Fruit fly (Drosophila melanogaster) whole organism, pupa: Measurements from ENCODE around the gene CG10809.

ENCODE experiments used
- CG12605 ChIP-seq: fragments of 200-800 bp; sonication (Bioruptor generic); IDR thresholded peaks from 2 replicates; pipeline ENCODE4 v1.3.6; 2022; ENCODE audit warnings: missing biosample characterization, missing genetic modification characterization
- CG13204 ChIP-seq: fragments of 200-800 bp; sonication (Bioruptor generic); optimal IDR thresholded peaks from 2 replicates; lab custom pipeline; 2018; ENCODE audit warnings: missing biosample characterization, mild to moderate bottlenecking, missing genetic modification characterization, moderate library complexity
- CG14655 ChIP-seq: fragments of 200-800 bp; sonication (Bioruptor generic); optimal IDR thresholded peaks from 3 replicates; lab custom pipeline; 2017; ENCODE audit warnings: mild to moderate bottlenecking, missing biosample characterization, missing genetic modification reagents, missing genetic modification characterization
- CG34367 ChIP-seq: fragments of 200-800 bp; sonication (Bioruptor generic); optimal IDR thresholded peaks from 2 replicates; lab custom pipeline; 2018; ENCODE audit warnings: missing biosample characterization, mild to moderate bottlenecking, missing genetic modification characterization
- CG4496 ChIP-seq: fragments of 200-800 bp; sonication (Bioruptor generic); IDR thresholded peaks from 3 replicates; pipeline ENCODE4 v1.3.6; 2022; ENCODE audit warnings: missing biosample characterization, missing genetic modification characterization
- CG8159 ChIP-seq: fragments of 200-800 bp; sonication (Bioruptor generic); optimal IDR thresholded peaks from 3 replicates; lab custom pipeline; 2018; ENCODE audit warnings: missing biosample characterization, mild to moderate bottlenecking, missing genetic modification characterization, moderate library complexity
- CG8301 ChIP-seq: fragments of 200-800 bp; sonication (Bioruptor generic); optimal IDR thresholded peaks from 2 replicates; lab custom pipeline; 2018; ENCODE audit warnings: missing biosample characterization, mild to moderate bottlenecking, missing genetic modification characterization
- D1 ChIP-seq: fragments of 200-800 bp; sonication (Bioruptor generic); optimal IDR thresholded peaks from 2 replicates; lab custom pipeline; 2018; ENCODE audit warnings: missing biosample characterization, mild to moderate bottlenecking, missing genetic modification characterization, moderate library complexity
- EcR ChIP-seq: fragments of 200-800 bp; sonication (Bioruptor generic); optimal IDR thresholded peaks from 3 replicates; lab custom pipeline; 2019; ENCODE audit warnings: missing biosample characterization, missing genetic modification characterization, mild to moderate bottlenecking, moderate library complexity, missing genetic modification reagents
- Ets98B ChIP-seq: fragments of 200-800 bp; sonication (Bioruptor generic); IDR thresholded peaks from 2 replicates; pipeline ENCODE4 v1.3.6; 2022; ENCODE audit warnings: missing biosample characterization, missing genetic modification characterization
- Pif1B ChIP-seq: fragments of 200-800 bp; sonication (Bioruptor generic); optimal IDR thresholded peaks from 3 replicates; lab custom pipeline; 2016; ENCODE audit warnings: missing biosample characterization, missing genetic modification characterization
- Snoo ChIP-seq: fragments of 200-800 bp; sonication (Bioruptor generic); optimal IDR thresholded peaks from 3 replicates; lab custom pipeline; 2017; ENCODE audit warnings: missing biosample characterization, mild to moderate bottlenecking, missing genetic modification characterization, inconsistent platforms
- fd96Ca ChIP-seq: fragments of 200-800 bp; sonication (Bioruptor generic); IDR thresholded peaks from 3 replicates; pipeline ENCODE4 v1.3.6; 2022; ENCODE audit warnings: missing biosample characterization, missing genetic modification characterization
- gl ChIP-seq: fragments of 200-800 bp; sonication (Bioruptor generic); optimal IDR thresholded peaks from 2 replicates; lab custom pipeline; 2018; ENCODE audit warnings: missing biosample characterization, mild to moderate bottlenecking, missing genetic modification characterization

dm6 chr3L:9864275-9865052, 4.8 kb upstream of the CG10809 start, which contains the start of the genes iPLA2-VIA and Ciz1:
- TF ChIP-seq CG14655 (GFP tag; lab: Kevin White, UChicago) (no peak), Pif1B (GFP tag; lab: Kevin White, UChicago) (no peak), CG4496 (GFP tag; lab: Robert Waterston, UW) (no peak), CG12605 (GFP tag; lab: Robert Waterston, UW) (no peak), CG8159 (no peak), EcR (GFP tag; lab: Kevin White, UChicago) (no peak), Ets98B (GFP tag; lab: Robert Waterston, UW) (no peak), Snoo (tag; lab: Kevin White, UChicago) (no peak), D1 (tag; lab: Kevin White, UChicago) (no peak), gl (tag; lab: Kevin White, UChicago) (no peak), CG8301 (no peak), CG13204 (GFP tag; lab: Kevin White, UChicago) (no peak), CG34367 (tag; lab: Kevin White, UChicago) (no peak), fd96Ca (GFP tag; lab: Robert Waterston, UW) (no peak)
